Fruit fly (Drosophila melanogaster) ovary, adult (tissue): ENCODE measurements around the gene CG12182.

Experiments
- CG17801 ChIP-seq: fragments of 200-800 bp; optimal IDR thresholded peaks from 2 replicates; lab custom pipeline; 2019; ENCODE audit warnings: missing biosample characterization, mild to moderate bottlenecking, missing genetic modification characterization, moderate library complexity; ENCODE audit not compliant: partially characterized antibody

Gene CG12182

dm6 chr3L:2599214-2599730, at the start of gene CG12182, which contains the start of gene CG16985:
Gene CG12182, minus strand, starts transcription at chr3L:2599579.
Gene CG16985, plus strand, starts transcription at chr3L:2599297.
- peak; percentile 15 for TF ChIP-seq CG17801 (GFP tag; lab: Kevin White, UChicago)

dm6 chr3L:2647523-2648378, 48.4 kb upstream of the CG12182 start, which contains the start of gene CG1246:
Gene CG1246, plus strand, starts transcription at chr3L:2648048.
- no peak for TF ChIP-seq CG17801 (GFP tag; lab: Kevin White, UChicago)

- no peak for TF ChIP-seq CG17801 (GFP tag; lab: Kevin White, UChicago)
These were observed 45.7 kb upstream of the CG12182 start, which contains the start of gene CG1143 for dm6 chr3L:2645068-2645467. Gene CG1143, plus strand, starts transcription at chr3L:2645368.

- TF ChIP-seq CG17801 (GFP tag; lab: Kevin White, UChicago) = no peak
These were observed 43.9 kb upstream of the CG12182 start, which contains the start of gene CG14949 for dm6 chr3L:2643324-2643723. Gene CG14949, minus strand, starts transcription at chr3L:2643424.

- peak; percentile 36 for TF ChIP-seq CG17801 (GFP tag; lab: Kevin White, UChicago)
These were observed 36.9 kb upstream of the CG12182 start for dm6 chr3L:2636023-2636968.

- peak; percentile 88 for TF ChIP-seq CG17801 (GFP tag; lab: Kevin White, UChicago)
These were observed 35.8 kb upstream of the CG12182 start for dm6 chr3L:2634929-2635799.

dm6 chr3L:2632763-2633100, 33.4 kb upstream of the CG12182 start:
- TF ChIP-seq CG17801 (GFP tag; lab: Kevin White, UChicago) = peak; percentile 14

- no peak for TF ChIP-seq CG17801 (GFP tag; lab: Kevin White, UChicago)
These were observed 32.8 kb upstream of the CG12182 start for dm6 chr3L:2632048-2632762.

dm6 chr3L:2631406-2631805, 32.0 kb upstream of the CG12182 start, which contains the start of the genes CG42245 and MEP-1:
Gene CG42245, plus strand, starts transcription at chr3L:2631715.
Gene MEP-1, plus strand, starts transcription at chr3L:2631715.
- peak; percentile 71 for TF ChIP-seq CG17801 (GFP tag; lab: Kevin White, UChicago)

dm6 chr3L:2629964-2630363, 30.6 kb upstream of the CG12182 start, which contains the start of gene Pxn:
Gene Pxn, minus strand, starts transcription at chr3L:2630064.
- no peak for TF ChIP-seq CG17801 (GFP tag; lab: Kevin White, UChicago)

dm6 chr3L:2614222-2614621, 14.8 kb upstream of the CG12182 start:
- TF ChIP-seq CG17801 (GFP tag; lab: Kevin White, UChicago) = no peak

dm6 chr3L:2608825-2609224, 9.4 kb upstream of the CG12182 start:
- no peak for TF ChIP-seq CG17801 (GFP tag; lab: Kevin White, UChicago)

dm6 chr3L:2600144-2600543, 765 bp upstream of the CG12182 start, which contains the start of gene CG16986:
Gene CG16986, plus strand, starts transcription at chr3L:2600331.
- no peak for TF ChIP-seq CG17801 (GFP tag; lab: Kevin White, UChicago)
